Fruit fly (Drosophila melanogaster): ENCODE measurements around the gene Fie.

dm6 chr3L:3875996-3876395 is 16.4 kb upstream of the Fie start:
- TF ChIP-seq D1 (tag; optimal IDR thresholded peaks at IDR 0.05) (no peak), Pif1A (GFP tag; optimal IDR thresholded peaks at IDR 0.05) (no peak), Snoo (tag; optimal IDR thresholded peaks at IDR 0.05) (no peak), CG10348 (GFP tag; IDR thresholded peaks at IDR 0.05) (no peak), CG8301 (tag; optimal IDR thresholded peaks at IDR 0.05) (no peak)
